Worm (Caenorhabditis elegans): ENCODE results near the gene F38C2.1.

Gene F38C2.1

DNA sequence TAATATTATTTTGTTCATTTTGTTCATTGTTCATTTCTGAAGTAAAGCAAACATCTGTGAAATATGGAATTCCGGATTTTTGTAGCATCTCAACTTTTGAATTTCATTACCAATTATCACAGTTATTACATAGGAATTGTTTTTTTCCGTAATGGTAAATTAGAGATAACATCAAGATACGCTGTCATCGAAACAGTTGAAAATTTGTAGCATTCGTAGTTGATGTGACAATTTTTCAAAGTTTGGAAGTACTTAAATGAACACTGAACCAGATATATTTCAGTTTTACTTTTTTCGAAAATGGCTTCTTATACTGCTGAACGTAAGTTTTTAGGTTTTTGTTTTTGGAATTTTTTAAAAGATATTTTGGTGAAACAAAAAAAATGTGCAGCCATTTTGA is 21.5 kb upstream of the F38C2.1 start, which contains the start of gene H25K10.4:
Gene H25K10.4 (plus strand): TSS at position 301 of the 400 bp plus-strand sequence.
- TF ChIP-seq sea-1 (GFP tag; conservative IDR thresholded peaks at IDR 0.05), result no peak

DNA sequence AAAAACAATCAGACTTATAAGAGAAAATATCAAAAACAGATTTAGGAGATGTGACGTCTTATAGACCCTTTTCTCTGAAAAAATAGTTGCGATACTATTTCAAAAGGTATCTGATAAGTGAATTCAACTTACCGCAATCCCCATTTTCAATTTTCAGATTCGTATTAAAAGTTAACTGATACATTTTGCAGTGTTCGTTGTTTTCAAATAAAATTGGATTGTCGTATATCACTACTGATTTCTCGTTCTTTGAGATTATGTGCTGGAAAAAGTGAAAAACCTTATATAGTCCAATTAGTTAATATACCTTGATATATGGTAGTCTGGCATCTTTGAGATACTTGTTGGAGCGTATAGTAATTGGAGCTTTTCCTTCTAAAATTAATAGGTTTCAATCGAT is 16.8 kb upstream of the F38C2.1 start:
- TF ChIP-seq ceh-36 (tag; optimal IDR thresholded peaks at IDR 0.05), result no peak
- no peak for TF ChIP-seq hnd-1 (tag; optimal IDR thresholded peaks at IDR 0.05)
- no peak for TF ChIP-seq sea-1 (GFP tag; conservative IDR thresholded peaks at IDR 0.05)
- TF ChIP-seq tbx-11 (GFP tag; IDR thresholded peaks at IDR 0.05), result no peak
- TF ChIP-seq pes-1 (GFP tag; IDR thresholded peaks at IDR 0.05), result no peak
- no peak for TF ChIP-seq ets-7 (tag; optimal IDR thresholded peaks at IDR 0.05)
- TF ChIP-seq hmbx-1 (tag; optimal IDR thresholded peaks at IDR 0.05), result no peak
- TF ChIP-seq aly-1 (tag; optimal IDR thresholded peaks at IDR 0.05), result no peak
- TF ChIP-seq tra-4 (tag; optimal IDR thresholded peaks at IDR 0.05), result no peak
- TF ChIP-seq tbx-37 (GFP tag; conservative IDR thresholded peaks at IDR 0.05), result no peak

DNA sequence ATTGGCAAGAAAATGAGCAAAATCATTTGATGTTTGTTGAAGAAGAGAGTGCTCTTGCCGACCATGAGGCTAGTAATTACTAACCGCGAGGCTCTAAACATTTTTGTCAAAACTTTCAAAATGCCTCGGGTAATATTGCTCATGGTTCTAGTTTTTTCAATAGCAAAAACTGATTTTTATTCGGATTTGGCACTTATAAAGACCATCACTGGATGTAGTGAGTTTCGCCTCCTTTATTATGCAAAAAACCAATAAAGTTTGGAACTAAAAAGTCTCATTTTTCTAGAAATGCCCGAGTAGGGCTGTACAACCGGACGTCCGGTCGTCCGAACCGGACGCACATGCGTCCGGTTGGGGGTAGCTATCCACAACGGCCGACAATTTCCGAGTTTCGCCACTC is 14.2 kb upstream of the F38C2.1 start, which contains the start of the genes hpa-1 and irld-39:
Gene hpa-1 (minus strand): TSS at position 101 of the 400 bp plus-strand sequence.
Gene irld-39 (plus strand): TSS at position 121 of the 400 bp plus-strand sequence.
- no peak for TF ChIP-seq B0310.2 (tag; optimal IDR thresholded peaks at IDR 0.05)
- TF ChIP-seq pes-1 (GFP tag; IDR thresholded peaks at IDR 0.05), result no peak
- no peak for TF ChIP-seq flt-1 (GFP tag; IDR thresholded peaks at IDR 0.05)
- no peak for TF ChIP-seq F13C5.2 (tag; optimal IDR thresholded peaks at IDR 0.05)
- no peak for TF ChIP-seq hnd-1 (tag; optimal IDR thresholded peaks at IDR 0.05)
- TF ChIP-seq ets-7 (tag; optimal IDR thresholded peaks at IDR 0.05), result no peak
- TF ChIP-seq tbx-37 (GFP tag; conservative IDR thresholded peaks at IDR 0.05), result no peak
- TF ChIP-seq hmbx-1 (tag; optimal IDR thresholded peaks at IDR 0.05), result no peak
- no peak for TF ChIP-seq ceh-36 (tag; optimal IDR thresholded peaks at IDR 0.05)
- TF ChIP-seq ceh-13 (GFP tag; optimal IDR thresholded peaks at IDR 0.05), result no peak
- TF ChIP-seq scrt-1 (GFP tag; IDR thresholded peaks at IDR 0.05), result no peak
- TF ChIP-seq aly-1 (tag; optimal IDR thresholded peaks at IDR 0.05), result no peak
- no peak for TF ChIP-seq tra-4 (tag; optimal IDR thresholded peaks at IDR 0.05)
- no peak for TF ChIP-seq ama-1 (optimal IDR thresholded peaks at IDR 0.05)
- no peak for TF ChIP-seq tbx-11 (GFP tag; IDR thresholded peaks at IDR 0.05)
- TF ChIP-seq hmg-4 (GFP tag; optimal IDR thresholded peaks at IDR 0.05), result no peak
- TF ChIP-seq sea-1 (GFP tag; conservative IDR thresholded peaks at IDR 0.05), result no peak

DNA sequence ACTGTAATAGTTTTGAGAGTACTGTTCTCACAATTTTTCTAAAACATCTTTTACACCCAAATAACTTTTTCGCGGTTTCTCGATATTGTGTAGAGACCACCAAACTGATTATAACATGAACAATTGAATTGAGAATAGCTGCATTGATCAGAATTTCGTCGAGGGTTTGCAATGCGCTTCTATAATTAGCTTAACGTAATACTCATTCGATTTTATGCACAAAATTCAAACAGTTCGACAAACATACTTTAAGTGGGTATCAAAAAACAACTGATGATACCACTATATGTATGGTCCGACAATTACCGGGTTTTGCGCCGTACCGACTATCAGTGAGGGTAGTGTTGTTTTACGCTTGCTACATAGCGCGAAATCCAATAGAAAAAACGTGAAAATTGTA is 10.4 kb upstream of the F38C2.1 start:
- TF ChIP-seq sea-1 (GFP tag; conservative IDR thresholded peaks at IDR 0.05) (no peak), hnd-1 (tag; optimal IDR thresholded peaks at IDR 0.05) (no peak), hmg-4 (GFP tag; optimal IDR thresholded peaks at IDR 0.05) (no peak), ama-1 (optimal IDR thresholded peaks at IDR 0.05) (no peak), pes-1 (GFP tag; IDR thresholded peaks at IDR 0.05) (no peak), ceh-13 (GFP tag; optimal IDR thresholded peaks at IDR 0.05) (no peak), ets-7 (tag; optimal IDR thresholded peaks at IDR 0.05) (no peak), B0310.2 (tag; optimal IDR thresholded peaks at IDR 0.05) (no peak), tbx-11 (GFP tag; IDR thresholded peaks at IDR 0.05) (no peak)

DNA sequence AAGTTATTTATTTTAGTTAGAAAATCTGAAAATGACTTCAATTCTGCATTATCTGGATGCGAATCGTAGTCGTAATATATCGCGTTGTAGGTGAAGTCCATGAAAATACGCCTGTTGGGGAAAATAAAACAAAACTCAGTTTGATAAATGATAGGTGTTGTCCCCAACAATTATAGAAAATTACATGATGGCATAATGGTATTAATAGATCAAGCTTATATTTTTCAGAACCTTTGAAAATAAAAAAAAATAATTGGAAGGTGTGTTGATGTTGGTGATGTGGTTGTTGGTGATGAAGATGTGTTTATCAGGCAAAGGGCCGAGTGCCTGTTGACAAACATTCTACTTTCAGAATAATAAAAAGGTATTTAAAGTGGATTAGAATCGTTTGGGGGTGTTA is 8.7 kb upstream of the F38C2.1 start, which contains the start of gene srw-61:
Gene srw-61 (minus strand): TSS at position 101 of the 400 bp plus-strand sequence.
- TF ChIP-seq F13C5.2 (tag; optimal IDR thresholded peaks at IDR 0.05) (no peak), scrt-1 (GFP tag; IDR thresholded peaks at IDR 0.05) (no peak), pes-1 (GFP tag; IDR thresholded peaks at IDR 0.05) (no peak), B0310.2 (tag; optimal IDR thresholded peaks at IDR 0.05) (no peak), ets-7 (tag; optimal IDR thresholded peaks at IDR 0.05) (no peak), hmg-4 (GFP tag; optimal IDR thresholded peaks at IDR 0.05) (no peak), sea-1 (GFP tag; conservative IDR thresholded peaks at IDR 0.05) (no peak), ceh-36 (tag; optimal IDR thresholded peaks at IDR 0.05) (no peak), hnd-1 (tag; optimal IDR thresholded peaks at IDR 0.05) (no peak), ceh-13 (GFP tag; optimal IDR thresholded peaks at IDR 0.05) (no peak), tbx-11 (GFP tag; IDR thresholded peaks at IDR 0.05) (no peak)

DNA sequence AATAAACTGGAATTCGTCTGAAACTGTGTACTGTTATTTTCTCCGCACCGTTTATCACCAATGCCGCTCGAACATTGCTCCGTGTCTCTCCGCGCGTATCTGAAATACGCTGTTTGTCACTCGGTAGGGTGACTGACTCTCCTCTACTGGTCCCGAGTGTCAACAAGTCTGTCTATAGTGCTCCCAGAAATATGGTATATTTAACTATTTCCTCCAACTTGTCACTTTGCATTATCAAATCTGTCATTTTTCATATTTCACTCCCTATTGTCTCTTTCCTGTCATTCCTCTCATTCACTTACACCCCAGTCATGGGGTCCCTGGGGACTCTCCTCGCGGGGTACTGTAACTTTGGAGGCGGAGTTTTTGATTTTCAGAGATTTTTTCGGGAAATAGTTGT is 7.2 kb downstream of the F38C2.1 start, which contains the start of gene hlh-17:
Gene hlh-17 (plus strand): TSS at position 301 of the 400 bp plus-strand sequence.
- TF ChIP-seq tbx-37 (GFP tag; conservative IDR thresholded peaks at IDR 0.05) (no peak), F13C5.2 (tag; optimal IDR thresholded peaks at IDR 0.05) (no peak), sea-1 (GFP tag; conservative IDR thresholded peaks at IDR 0.05) (no peak), hmbx-1 (tag; optimal IDR thresholded peaks at IDR 0.05) (no peak), hnd-1 (tag; optimal IDR thresholded peaks at IDR 0.05) (no peak), ama-1 (optimal IDR thresholded peaks at IDR 0.05) (no peak), ceh-36 (tag; optimal IDR thresholded peaks at IDR 0.05) (no peak), ets-7 (tag; optimal IDR thresholded peaks at IDR 0.05) (no peak), B0310.2 (tag; optimal IDR thresholded peaks at IDR 0.05) (no peak), hmg-4 (GFP tag; optimal IDR thresholded peaks at IDR 0.05) (no peak), tra-4 (tag; optimal IDR thresholded peaks at IDR 0.05) (no peak), tbx-11 (GFP tag; IDR thresholded peaks at IDR 0.05) (no peak), ceh-13 (GFP tag; optimal IDR thresholded peaks at IDR 0.05) (no peak), pes-1 (GFP tag; IDR thresholded peaks at IDR 0.05) (no peak), aly-1 (tag; optimal IDR thresholded peaks at IDR 0.05) (no peak)

DNA sequence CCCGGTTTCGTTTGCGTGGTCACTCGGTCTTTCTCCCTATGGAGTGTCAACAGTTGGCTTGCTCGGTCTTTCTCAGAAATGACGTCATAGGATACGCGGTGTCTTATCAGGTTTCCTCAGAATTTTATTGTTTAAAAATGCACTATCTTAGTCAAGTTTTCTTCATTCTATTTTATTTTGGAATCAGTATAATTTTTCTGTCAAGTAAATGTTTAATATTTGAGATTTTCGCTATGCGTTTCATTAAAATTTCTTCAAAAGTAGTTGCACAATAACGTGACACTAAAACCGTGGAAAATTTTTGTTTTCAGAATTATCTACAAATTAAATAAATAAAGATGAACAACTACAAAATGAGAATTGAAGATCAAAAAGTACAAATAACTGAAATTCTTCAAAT is 10.1 kb downstream of the F38C2.1 start, which contains the start of gene hlh-31:
Gene hlh-31 (plus strand): TSS at position 301 of the 400 bp plus-strand sequence.
- TF ChIP-seq ama-1 (optimal IDR thresholded peaks at IDR 0.05) (no peak), hmg-4 (GFP tag; optimal IDR thresholded peaks at IDR 0.05) (no peak), tra-4 (tag; optimal IDR thresholded peaks at IDR 0.05) (no peak), scrt-1 (GFP tag; IDR thresholded peaks at IDR 0.05) (no peak), ceh-36 (tag; optimal IDR thresholded peaks at IDR 0.05) (no peak), hnd-1 (tag; optimal IDR thresholded peaks at IDR 0.05) (no peak), F13C5.2 (tag; optimal IDR thresholded peaks at IDR 0.05) (no peak), tbx-37 (GFP tag; conservative IDR thresholded peaks at IDR 0.05) (no peak), ets-7 (tag; optimal IDR thresholded peaks at IDR 0.05) (no peak)

DNA sequence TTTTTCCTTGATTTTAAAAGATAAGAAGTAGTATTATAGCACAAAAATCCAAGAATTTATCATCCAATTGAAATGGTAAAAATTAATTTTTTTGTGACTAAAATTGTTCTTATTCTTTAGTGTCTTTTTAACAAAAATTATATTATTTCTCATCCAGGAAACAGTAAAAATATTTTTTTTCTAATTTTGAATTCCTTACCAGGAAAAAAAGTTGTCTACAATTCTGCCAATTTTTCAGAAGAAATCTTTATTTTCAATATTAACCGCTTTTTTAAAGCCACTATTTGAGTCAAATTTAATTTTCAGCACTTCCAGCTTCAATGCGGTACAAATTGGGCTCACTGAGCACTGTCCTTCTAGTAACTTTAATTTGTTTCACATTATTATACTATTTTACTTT is 23.7 kb downstream of the F38C2.1 start, which contains the start of gene F38C2.4:
Gene F38C2.4 (plus strand): TSS at position 301 of the 400 bp plus-strand sequence.
- TF ChIP-seq scrt-1 (GFP tag; IDR thresholded peaks at IDR 0.05) (no peak), flt-1 (GFP tag; IDR thresholded peaks at IDR 0.05) (no peak), ama-1 (optimal IDR thresholded peaks at IDR 0.05) (no peak), pes-1 (GFP tag; IDR thresholded peaks at IDR 0.05) (no peak), ceh-13 (GFP tag; optimal IDR thresholded peaks at IDR 0.05) (no peak), sea-1 (GFP tag; conservative IDR thresholded peaks at IDR 0.05) (no peak), tbx-37 (GFP tag; conservative IDR thresholded peaks at IDR 0.05) (no peak), hnd-1 (tag; optimal IDR thresholded peaks at IDR 0.05) (no peak), F13C5.2 (tag; optimal IDR thresholded peaks at IDR 0.05) (no peak), B0310.2 (tag; optimal IDR thresholded peaks at IDR 0.05) (no peak), ets-7 (tag; optimal IDR thresholded peaks at IDR 0.05) (no peak), tbx-11 (GFP tag; IDR thresholded peaks at IDR 0.05) (no peak), hmbx-1 (tag; optimal IDR thresholded peaks at IDR 0.05) (no peak)
